Worm (Caenorhabditis elegans) whole organism, L3 larva: ENCODE results near the gene K12H6.12.

Source experiments
- R02D3.7 ChIP-seq: fragments of 150-350 bp; optimal IDR thresholded peaks from 2 replicates; lab custom pipeline; 2014; ENCODE audit warnings: missing biosample characterization, missing genetic modification characterization
- ZK546.5 ChIP-seq: sonication (generic microtip); optimal IDR thresholded peaks from 2 replicates; lab custom pipeline; 2017; ENCODE audit warnings: missing biosample characterization, missing genetic modification characterization
- ceh-28 ChIP-seq: fragments of 150-350 bp; optimal IDR thresholded peaks from 2 replicates; lab custom pipeline; 2014; ENCODE audit warnings: missing biosample characterization, missing genetic modification reagents, missing genetic modification characterization
- ceh-82 ChIP-seq: fragments of 150-350 bp; optimal IDR thresholded peaks from 2 replicates; lab custom pipeline; 2014; ENCODE audit warnings: missing biosample characterization, missing genetic modification characterization
- ceh-9 ChIP-seq: sonication (generic microtip); optimal IDR thresholded peaks from 2 replicates; lab custom pipeline; 2018; ENCODE audit warnings: missing biosample characterization, missing genetic modification characterization
- egl-27 ChIP-seq: sonication (generic microtip); optimal IDR thresholded peaks from 4 replicates; lab custom pipeline; 2017; ENCODE audit warnings: missing biosample characterization, missing genetic modification reagents, missing genetic modification characterization
- egl-5 ChIP-seq: fragments of 150-350 bp; optimal IDR thresholded peaks from 2 replicates; lab custom pipeline; 2017; ENCODE audit warnings: missing biosample characterization, missing genetic modification reagents, missing genetic modification characterization, inconsistent platforms
- elt-1 ChIP-seq: fragments of 150-350 bp; optimal IDR thresholded peaks from 2 replicates; lab custom pipeline; 2014; ENCODE audit warnings: missing biosample characterization, missing genetic modification characterization
- elt-2 ChIP-seq: sonication (generic microtip); optimal IDR thresholded peaks from 2 replicates; lab custom pipeline; 2016; ENCODE audit warnings: missing genetic modification reagents, mild to moderate bottlenecking, missing genetic modification characterization, missing compliant biosample characterization
- elt-3 ChIP-seq, 3 experiments: fragments of 150-350 bp in 1 of 3; sonication (generic microtip) in 2 of 3; optimal IDR thresholded peaks; 2 replicates in 2 of 3; 4 replicates in 1 of 3; lab custom pipeline; 2014 to 2017; ENCODE audit warnings: missing biosample characterization in 3 of 3, missing genetic modification characterization in 3 of 3
- fos-1 ChIP-seq: fragments of 150-350 bp; optimal IDR thresholded peaks from 2 replicates; lab custom pipeline; 2014; ENCODE audit warnings: missing biosample characterization, missing genetic modification characterization
- hmg-11 ChIP-seq: sonication (generic microtip); optimal IDR thresholded peaks from 2 replicates; lab custom pipeline; 2016; ENCODE audit warnings: missing genetic modification characterization, missing compliant biosample characterization
- lin-15B ChIP-seq: fragments of 150-350 bp; optimal IDR thresholded peaks from 2 replicates; lab custom pipeline; 2014; ENCODE audit warnings: missing biosample characterization, missing genetic modification characterization
- lsy-12 ChIP-seq: sonication (generic microtip); optimal IDR thresholded peaks from 2 replicates; lab custom pipeline; 2016; ENCODE audit warnings: mild to moderate bottlenecking, missing genetic modification characterization, missing compliant biosample characterization
- mdl-1 ChIP-seq: fragments of 150-350 bp; optimal IDR thresholded peaks from 2 replicates; lab custom pipeline; 2014; ENCODE audit warnings: missing biosample characterization, missing genetic modification characterization
- mml-1 ChIP-seq: fragments of 150-350 bp; sonication (generic microtip); optimal IDR thresholded peaks from 3 replicates; lab custom pipeline; 2014; ENCODE audit warnings: missing biosample characterization, missing genetic modification characterization
- nfya-1 ChIP-seq: sonication (generic microtip); optimal IDR thresholded peaks from 2 replicates; lab custom pipeline; 2017; ENCODE audit warnings: missing genetic modification characterization, mild to moderate bottlenecking, missing compliant biosample characterization, antibody characterized with exemption, moderate library complexity; ENCODE audit not compliant: insufficient read depth
- nhr-11 ChIP-seq: fragments of 150-350 bp; optimal IDR thresholded peaks from 2 replicates; lab custom pipeline; 2014; ENCODE audit warnings: missing biosample characterization, missing genetic modification characterization
- nhr-12 ChIP-seq: fragments of 150-350 bp; optimal IDR thresholded peaks from 2 replicates; lab custom pipeline; 2014; ENCODE audit warnings: missing biosample characterization, missing genetic modification characterization
- nhr-23 ChIP-seq: fragments of 150-350 bp; optimal IDR thresholded peaks from 2 replicates; lab custom pipeline; 2014; ENCODE audit warnings: missing biosample characterization, missing genetic modification reagents, missing genetic modification characterization
- nhr-25 ChIP-seq: sonication (generic microtip); optimal IDR thresholded peaks from 2 replicates; lab custom pipeline; 2017; ENCODE audit warnings: missing biosample characterization, missing genetic modification characterization
- nhr-43 ChIP-seq: sonication (generic microtip); optimal IDR thresholded peaks from 2 replicates; lab custom pipeline; 2016; ENCODE audit warnings: mild to moderate bottlenecking, missing genetic modification characterization, missing compliant biosample characterization; ENCODE audit not compliant: poor library complexity, severe bottlenecking
- nhr-67 ChIP-seq: fragments of 150-350 bp; optimal IDR thresholded peaks from 2 replicates; lab custom pipeline; 2014; ENCODE audit warnings: missing biosample characterization, missing genetic modification characterization
- pha-4 ChIP-seq: fragments of 150-350 bp; optimal IDR thresholded peaks from 2 replicates; lab custom pipeline; 2014; ENCODE audit warnings: missing biosample characterization, missing genetic modification reagents, missing genetic modification characterization
- pqm-1 ChIP-seq: fragments of 150-350 bp; optimal IDR thresholded peaks from 2 replicates; lab custom pipeline; 2017; ENCODE audit warnings: missing biosample characterization, missing genetic modification characterization, inconsistent platforms
- sea-2 ChIP-seq: fragments of 150-350 bp; sonication (generic microtip); optimal IDR thresholded peaks from 4 replicates; lab custom pipeline; 2014; ENCODE audit warnings: missing biosample characterization, missing genetic modification reagents, missing genetic modification characterization
- snpc-4 ChIP-seq: fragments of 150-350 bp; optimal IDR thresholded peaks from 2 replicates; lab custom pipeline; 2014; ENCODE audit warnings: missing biosample characterization, missing genetic modification characterization
- unc-39 ChIP-seq: sonication (generic microtip); optimal IDR thresholded peaks from 4 replicates; lab custom pipeline; 2017; ENCODE audit warnings: missing biosample characterization, missing genetic modification characterization
- ztf-11 ChIP-seq: fragments of 150-350 bp; optimal IDR thresholded peaks from 2 replicates; lab custom pipeline; 2014; ENCODE audit warnings: missing biosample characterization, missing genetic modification characterization

Gene K12H6.12

DNA sequence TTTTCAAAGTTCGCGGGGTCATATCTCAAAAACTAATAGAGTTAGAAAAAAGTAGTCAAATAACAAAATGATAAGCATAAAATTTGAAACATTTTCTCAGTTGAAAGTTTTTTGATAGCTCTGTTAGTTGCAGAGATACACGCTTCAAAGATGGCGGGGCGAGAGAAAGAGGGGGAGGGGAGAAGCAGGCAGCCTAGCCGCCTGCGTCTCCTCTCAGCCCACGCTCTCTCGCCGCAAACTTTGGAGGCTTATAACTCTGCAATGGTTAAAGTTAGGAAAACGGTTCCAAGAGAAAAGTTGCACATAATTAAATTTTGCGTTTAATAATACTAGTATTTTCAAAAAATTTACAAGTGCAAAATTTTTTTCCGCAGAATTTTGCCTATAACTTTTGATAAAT is 6.2 kb upstream of the K12H6.12 start:
- TF ChIP-seq mml-1 (tag; lab: Kevin White, UChicago) (no peak), ceh-28 (tag; lab: Kevin White, UChicago) (no peak), egl-27 (tag; lab: Kevin White, UChicago) (no peak)
- TF ChIP-seq, all 47 proteins: peak for 0

DNA sequence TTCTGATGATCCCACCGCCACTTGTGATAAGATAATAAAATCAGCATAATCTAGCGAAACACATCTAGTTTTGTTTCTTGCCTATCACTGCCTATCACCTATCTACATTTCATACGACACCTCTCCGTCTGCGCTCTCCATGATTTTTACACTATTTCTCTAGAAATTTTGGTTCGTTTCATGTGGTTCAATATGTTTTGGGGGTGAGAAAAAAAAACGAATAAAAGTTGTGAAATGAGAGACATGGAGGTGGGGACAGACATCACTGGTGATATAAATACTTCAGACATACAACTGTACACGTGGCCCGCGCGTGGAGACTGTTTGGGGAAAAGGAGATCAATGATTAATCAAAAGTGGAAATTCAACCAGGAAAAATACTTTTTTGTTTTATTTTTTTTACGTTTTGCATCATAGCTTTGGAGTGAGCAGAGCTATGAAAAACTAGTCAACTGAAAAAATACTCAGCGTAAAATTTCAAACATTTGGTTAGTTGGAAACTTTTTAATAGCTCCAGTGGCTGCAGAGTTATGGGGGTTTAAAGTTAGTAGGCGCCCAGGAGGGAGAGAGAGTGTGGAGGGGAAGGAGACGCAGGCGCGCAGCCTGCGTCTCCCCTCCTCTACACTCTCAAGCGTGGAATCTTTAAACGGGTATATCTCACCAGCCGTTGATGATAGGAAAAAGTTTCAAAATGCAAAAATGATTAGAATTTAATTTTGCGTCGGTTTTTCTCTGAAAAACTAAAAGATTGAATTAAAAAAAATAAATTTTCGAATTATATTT is 5.0 kb upstream of the K12H6.12 start:
- TF ChIP-seq lsy-12 (tag; lab: Kevin White, UChicago) (no peak), nhr-25 (tag; lab: Kevin White, UChicago) (peak; percentile 18), mml-1 (tag; lab: Kevin White, UChicago) (peak; percentile 37), nhr-43 (tag; lab: Kevin White, UChicago) (peak; percentile 15), elt-3 (tag; optimal IDR thresholded peaks at IDR 0.05; lab: Kevin White, UChicago) (peak in 1 of 3 experiments; percentile 30), elt-2 (tag; lab: Kevin White, UChicago) (peak; percentile 89), fos-1 (tag; lab: Kevin White, UChicago) (no peak), egl-27 (tag; lab: Kevin White, UChicago) (no peak), mdl-1 (tag; lab: Kevin White, UChicago) (no peak), pqm-1 (tag; lab: Kevin White, UChicago) (peak; percentile 64)
- TF ChIP-seq, all 47 proteins: peak for 6

- no peak for TF ChIP-seq ceh-9 (tag; lab: Kevin White, UChicago)
- no peak for TF ChIP-seq egl-5 (tag; lab: Kevin White, UChicago)
- peak; percentile 67 for TF ChIP-seq nfya-1 (tag; lab: Kevin White, UChicago)
- TF ChIP-seq sea-2, result no peak
- TF ChIP-seq nhr-12 (tag; lab: Kevin White, UChicago), result no peak
- peak; percentile 63 for TF ChIP-seq pha-4 (tag; lab: Kevin White, UChicago)
- TF ChIP-seq R02D3.7 (tag; lab: Kevin White, UChicago), result no peak
- TF ChIP-seq elt-3 (tag; optimal IDR thresholded peaks at IDR 0.05; lab: Kevin White, UChicago), result no peak
- no peak for TF ChIP-seq nhr-67 (tag; lab: Kevin White, UChicago)
- no peak for TF ChIP-seq lsy-12 (tag; lab: Kevin White, UChicago)
- TF ChIP-seq lin-15B (tag; lab: Kevin White, UChicago), result peak; percentile 4
- TF ChIP-seq hmg-11 (tag; lab: Kevin White, UChicago), result no peak
- TF ChIP-seq elt-1, result no peak
- no peak for TF ChIP-seq nhr-11
These were observed 3.7 kb upstream of the K12H6.12 start for ce11 chrII:2804245-2804644.

DNA sequence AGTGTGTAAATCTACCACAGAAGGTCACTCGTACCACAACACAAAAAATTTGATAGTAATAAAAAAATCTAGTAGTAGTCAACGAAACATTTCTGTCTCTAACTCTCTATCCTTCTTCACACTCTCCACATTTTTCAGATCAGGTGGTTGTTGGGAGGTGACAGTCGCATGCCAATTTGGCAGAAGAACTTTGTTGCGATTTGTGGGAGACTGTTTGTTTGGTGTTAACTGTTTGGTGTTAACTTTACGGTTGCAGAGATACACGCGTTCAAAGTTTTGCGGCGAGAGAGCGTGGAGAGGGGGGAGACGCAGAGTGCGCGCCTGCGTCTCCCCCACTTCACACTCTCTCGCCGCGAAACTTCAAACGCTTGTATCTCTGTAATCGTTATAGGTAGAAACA is 3.0 kb upstream of the K12H6.12 start:
- TF ChIP-seq ZK546.5 (tag; lab: Kevin White, UChicago) (no peak), nhr-67 (tag; lab: Kevin White, UChicago) (no peak), mdl-1 (tag; lab: Kevin White, UChicago) (no peak), egl-5 (tag; lab: Kevin White, UChicago) (no peak), lsy-12 (tag; lab: Kevin White, UChicago) (no peak), ztf-11 (tag; lab: Kevin White, UChicago) (no peak), unc-39 (tag; lab: Kevin White, UChicago) (no peak), nhr-25 (tag; lab: Kevin White, UChicago) (no peak), pha-4 (tag; lab: Kevin White, UChicago) (peak; percentile 42), elt-2 (tag; lab: Kevin White, UChicago) (peak; percentile 8), nhr-12 (tag; lab: Kevin White, UChicago) (no peak)

DNA sequence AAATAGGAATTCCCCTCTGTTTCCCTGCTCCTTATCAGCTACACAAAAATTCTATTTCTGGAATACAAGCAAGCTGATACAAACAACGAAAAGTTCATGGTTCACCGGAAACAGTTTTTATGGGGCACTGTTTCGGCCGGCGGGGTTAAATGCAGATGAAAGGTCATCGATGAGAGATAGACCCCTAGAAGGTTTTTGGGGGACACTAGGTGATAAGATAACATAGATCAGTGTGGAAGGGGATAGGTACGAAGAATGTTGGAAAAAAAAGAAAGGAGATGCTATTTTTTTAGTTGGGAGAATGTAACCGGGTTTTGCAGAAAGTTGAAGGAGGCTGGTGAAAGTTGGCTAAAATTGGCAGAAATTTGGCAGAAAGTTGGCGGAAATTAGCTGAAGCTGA is 2.4 kb upstream of the K12H6.12 start:
- TF ChIP-seq elt-3 (tag; optimal IDR thresholded peaks at IDR 0.05; lab: Kevin White, UChicago) (peak in 1 of 3 experiments; percentile 64), nhr-23 (tag; lab: Kevin White, UChicago) (peak; percentile 33), ceh-82 (tag; lab: Kevin White, UChicago) (no peak)

DNA sequence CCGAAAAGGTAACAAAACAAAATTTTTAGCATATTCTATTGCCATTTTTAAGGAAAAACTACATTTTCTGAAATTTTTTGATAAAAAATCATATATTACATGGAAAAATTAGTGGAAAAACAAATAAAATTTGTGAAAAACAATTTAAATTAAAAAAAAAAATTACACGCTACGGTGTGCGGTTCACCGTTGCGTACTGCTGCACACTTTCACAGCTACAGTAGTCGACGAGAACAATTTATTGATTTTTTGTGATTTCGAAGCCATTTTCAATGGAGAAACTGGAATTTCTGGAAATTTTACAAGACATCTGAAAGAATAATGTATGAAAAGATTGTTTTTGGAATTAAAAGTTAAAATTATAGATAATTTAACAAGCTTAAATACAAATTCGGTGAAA is 7.1 kb downstream of the K12H6.12 start:
- no peak for TF ChIP-seq snpc-4 (tag; lab: Kevin White, UChicago)
- TF ChIP-seq nfya-1 (tag; lab: Kevin White, UChicago), result no peak
- TF ChIP-seq ztf-11 (tag; lab: Kevin White, UChicago), result no peak
- TF ChIP-seq, all 47 proteins: peak for 0
